Worm (Caenorhabditis elegans) whole organism, midembryonic: Measurements from ENCODE around the gene bli-1.

Experiments used
- T22C8.4 ChIP-seq: fragments of 200-800 bp; sonication (Bioruptor generic); IDR thresholded peaks from 2 replicates; pipeline ENCODE4 v1.3.6; 2022; ENCODE audit warnings: missing genetic modification characterization, missing compliant biosample characterization
- flt-1 ChIP-seq: fragments of 200-800 bp; sonication (Bioruptor generic); IDR thresholded peaks from 2 replicates; pipeline ENCODE4 v1.3.6; 2022; ENCODE audit warnings: missing genetic modification characterization, missing compliant biosample characterization
- klf-2 ChIP-seq: fragments of 200-800 bp; sonication (Bioruptor generic); conservative IDR thresholded peaks from 2 replicates; pipeline ENCODE4 v1.3.6; 2022; ENCODE audit warnings: missing genetic modification reagents, missing genetic modification characterization, missing compliant biosample characterization
- med-1 ChIP-seq: sonication (generic microtip); optimal IDR thresholded peaks from 2 replicates; lab custom pipeline; 2017; ENCODE audit warnings: missing genetic modification characterization, mild to moderate bottlenecking, missing compliant biosample characterization, antibody characterized with exemption, missing genetic modification reagents; ENCODE audit not compliant: insufficient read depth
- ref-1 ChIP-seq: fragments of 200-800 bp; sonication (Bioruptor generic); conservative IDR thresholded peaks from 2 replicates; pipeline ENCODE4 v1.3.6; 2022; ENCODE audit warnings: missing genetic modification reagents, missing genetic modification characterization, missing compliant biosample characterization
- tab-1 ChIP-seq: fragments of 200-800 bp; sonication (Bioruptor generic); IDR thresholded peaks from 2 replicates; pipeline ENCODE4 v1.3.6; 2022; ENCODE audit warnings: missing genetic modification characterization, missing compliant biosample characterization
- ztf-23 ChIP-seq: fragments of 200-800 bp; sonication (Bioruptor generic); IDR thresholded peaks from 2 replicates; pipeline ENCODE4 v1.3.6; 2022; ENCODE audit warnings: missing genetic modification reagents, missing genetic modification characterization, missing compliant biosample characterization

DNA sequence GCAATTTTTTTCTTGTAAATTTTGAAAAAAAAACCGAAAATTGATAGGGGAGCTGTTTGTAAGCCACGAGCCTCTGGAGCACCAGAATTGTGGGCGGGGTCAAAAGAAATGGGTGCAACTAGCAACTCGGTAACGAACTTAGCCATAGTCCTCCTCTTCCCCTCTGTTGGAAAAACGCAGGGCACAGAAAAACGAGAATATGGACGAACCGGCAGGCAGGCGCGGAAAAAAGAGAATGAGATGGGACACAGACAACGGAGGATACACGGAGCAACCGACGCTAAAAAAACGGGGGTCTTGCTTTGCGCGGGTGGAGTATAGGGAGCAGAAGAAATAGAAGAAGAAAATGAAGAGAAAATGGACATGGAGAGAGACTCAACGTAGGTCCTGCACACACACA is 52.9 kb downstream of the bli-1 start:
- no peak for TF ChIP-seq flt-1 (GFP tag; lab: Robert Waterston, UW)
- TF ChIP-seq ref-1 (GFP tag; lab: Robert Waterston, UW) = no peak
- no peak for TF ChIP-seq T22C8.4 (GFP tag; lab: Robert Waterston, UW)
- TF ChIP-seq tab-1 = no peak
- no peak for TF ChIP-seq klf-2 (GFP tag; lab: Robert Waterston, UW)
- TF ChIP-seq med-1 (GFP tag; lab: Kevin White, UChicago) = no peak
- no peak for TF ChIP-seq ztf-23 (GFP tag; lab: Robert Waterston, UW)
